Worm (Caenorhabditis elegans): Measurements from ENCODE around the gene smc-6.

DNA sequence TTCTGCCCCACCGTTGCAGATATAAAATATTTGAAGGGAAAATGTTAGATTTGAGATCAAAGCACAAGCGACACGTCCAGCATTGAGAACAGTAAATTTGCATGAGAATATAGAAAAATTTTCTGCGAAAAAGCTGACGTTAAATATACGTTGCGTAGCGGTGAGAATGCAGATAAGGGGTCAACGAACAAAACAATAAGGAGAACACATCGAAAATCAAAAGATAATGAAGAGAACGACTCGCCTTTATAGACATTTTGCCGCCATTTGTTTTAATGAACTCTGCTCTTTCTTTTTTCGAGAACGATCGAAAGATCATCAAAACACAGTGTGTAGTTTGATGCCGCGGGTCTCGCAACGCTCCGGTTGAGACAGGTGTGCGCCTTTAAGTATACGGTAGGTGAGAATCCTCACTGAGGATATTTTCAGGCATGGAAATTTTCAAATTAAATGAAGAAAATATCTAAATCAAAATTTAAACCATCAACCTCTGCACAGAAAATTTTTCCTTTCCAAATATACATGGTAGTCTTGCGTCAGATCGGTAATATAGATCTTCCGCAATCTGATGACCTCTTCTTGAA is 17.7 kb downstream of the smc-6 start:
- TF ChIP-seq fkh-10 (GFP tag; optimal IDR thresholded peaks at IDR 0.05) (no peak), elt-2 (tag; optimal IDR thresholded peaks at IDR 0.05) (peak; percentile 49), C38D4.7 (GFP tag; optimal IDR thresholded peaks at IDR 0.05) (no peak), K02D7.2 (tag; optimal IDR thresholded peaks at IDR 0.05) (no peak), unc-86 (tag; optimal IDR thresholded peaks at IDR 0.05) (no peak), nfya-1 (tag; optimal IDR thresholded peaks at IDR 0.05) (no peak), ref-2 (tag; optimal IDR thresholded peaks at IDR 0.05) (no peak), Y22D7AL.16 (tag; optimal IDR thresholded peaks at IDR 0.05) (no peak), ceh-2 (tag; optimal IDR thresholded peaks at IDR 0.05) (no peak), pha-4 (tag; optimal IDR thresholded peaks at IDR 0.05) (no peak), lin-11 (tag; optimal IDR thresholded peaks at IDR 0.05) (no peak), tbx-2 (tag; optimal IDR thresholded peaks at IDR 0.05) (no peak), ceh-45 (GFP tag; IDR thresholded peaks at IDR 0.05) (no peak)
